Worm (Caenorhabditis elegans) whole organism, L4/young adult: ENCODE results near the gene snrp-40.1.

Experiments used
- W03F9.2 ChIP-seq: fragments of 150-350 bp; optimal IDR thresholded peaks from 2 replicates; lab custom pipeline; 2014; ENCODE audit warnings: missing biosample characterization, missing genetic modification characterization
- him-1 ChIP-seq: sonication (generic microtip); optimal IDR thresholded peaks from 2 replicates; lab custom pipeline; 2016; ENCODE audit warnings: missing genotype, missing genetic modification reagents, missing genetic modification characterization, missing compliant biosample characterization

- TF ChIP-seq him-1 (no peak), W03F9.2 (no peak)
Observed at ce11 chrX:11296683-11297365, 2.8 kb downstream of the snrp-40.1 start, which contains the start of gene inx-2.
